Fruit fly (Drosophila melanogaster) whole organism, prepupa: Measurements from ENCODE around the gene CG1943.

Source experiments
- Blimp-1 ChIP-seq: fragments of 200-800 bp; sonication (Bioruptor generic); optimal IDR thresholded peaks from 3 replicates; lab custom pipeline; 2017; ENCODE audit warnings: missing biosample characterization, missing genetic modification characterization, mild to moderate bottlenecking, moderate library complexity, missing genetic modification reagents
- Hr39 ChIP-seq: fragments of 200-800 bp; sonication (Bioruptor generic); optimal IDR thresholded peaks from 2 replicates; lab custom pipeline; 2016; ENCODE audit warnings: missing biosample characterization, missing genetic modification characterization

dm6 chr3R:7025241-7025640 lies 49.4 kb upstream of the CG1943 start:
- TF ChIP-seq Hr39 (GFP tag; lab: Kevin White, UChicago) (peak; percentile 21), Blimp-1 (no peak)
